Worm (Caenorhabditis elegans) whole organism, late embryonic: ENCODE measurements around the gene C33B4.5.

Experiments used
- C08G9.2 ChIP-seq: sonication (generic microtip); optimal IDR thresholded peaks from 2 replicates; lab custom pipeline; 2016; ENCODE audit warnings: mild to moderate bottlenecking, missing genetic modification characterization, moderate library complexity, missing compliant biosample characterization
- C38D4.7 ChIP-seq: fragments of 200-800 bp; sonication (Bioruptor generic); optimal IDR thresholded peaks from 2 replicates; lab custom pipeline; 2018; ENCODE audit warnings: mild to moderate bottlenecking, missing genetic modification characterization, moderate library complexity, missing compliant biosample characterization
- T23F11.4 ChIP-seq: fragments of 200-800 bp; sonication (Bioruptor generic); optimal IDR thresholded peaks from 2 replicates; lab custom pipeline; 2018; ENCODE audit warnings: mild to moderate bottlenecking, missing genetic modification characterization, missing compliant biosample characterization
- ceh-14 ChIP-seq: sonication (generic microtip); optimal IDR thresholded peaks from 2 replicates; lab custom pipeline; 2016; ENCODE audit warnings: missing genotype, missing genetic modification characterization, missing compliant biosample characterization
- ceh-18 ChIP-seq: sonication (generic microtip); optimal IDR thresholded peaks from 2 replicates; lab custom pipeline; 2016; ENCODE audit warnings: missing genetic modification characterization, missing compliant biosample characterization
- ceh-19 ChIP-seq: fragments of 200-800 bp; sonication (Bioruptor generic); optimal IDR thresholded peaks from 2 replicates; lab custom pipeline; 2018; ENCODE audit warnings: mild to moderate bottlenecking, missing genetic modification characterization, missing compliant biosample characterization
- ceh-2 ChIP-seq: sonication (generic microtip); optimal IDR thresholded peaks from 2 replicates; lab custom pipeline; 2016; ENCODE audit warnings: missing genotype, missing genetic modification characterization, missing compliant biosample characterization
- ceh-22 ChIP-seq: sonication (generic microtip); optimal IDR thresholded peaks from 2 replicates; lab custom pipeline; 2017; ENCODE audit warnings: missing biosample characterization, missing genetic modification characterization
- ceh-24 ChIP-seq: sonication (generic microtip); optimal IDR thresholded peaks from 2 replicates; lab custom pipeline; 2016; ENCODE audit warnings: mild to moderate bottlenecking, missing genetic modification characterization, missing compliant biosample characterization
- ceh-45 ChIP-seq: fragments of 200-800 bp; sonication (Bioruptor generic); IDR thresholded peaks from 2 replicates; pipeline ENCODE4 v1.3.6; 2022; ENCODE audit warnings: missing genetic modification reagents, missing genetic modification characterization, missing compliant biosample characterization
- ceh-6 ChIP-seq: fragments of 200-800 bp; sonication (Bioruptor generic); optimal IDR thresholded peaks from 2 replicates; lab custom pipeline; 2018; ENCODE audit warnings: mild to moderate bottlenecking, missing genetic modification characterization, missing compliant biosample characterization
- ceh-9 ChIP-seq: sonication (generic microtip); optimal IDR thresholded peaks from 2 replicates; lab custom pipeline; 2016; ENCODE audit warnings: mild to moderate bottlenecking, missing genetic modification characterization, inconsistent platforms, missing compliant biosample characterization
- che-1 ChIP-seq: sonication (generic microtip); optimal IDR thresholded peaks from 2 replicates; lab custom pipeline; 2016; ENCODE audit warnings: mild to moderate bottlenecking, missing genetic modification characterization, missing compliant biosample characterization
- dmd-4 ChIP-seq: sonication (generic microtip); optimal IDR thresholded peaks from 2 replicates; lab custom pipeline; 2016; ENCODE audit warnings: borderline replicate concordance, missing genetic modification characterization, missing compliant biosample characterization
- elt-2 ChIP-seq: sonication (generic microtip); optimal IDR thresholded peaks from 2 replicates; lab custom pipeline; 2016; ENCODE audit warnings: missing genetic modification reagents, missing genetic modification characterization, missing compliant biosample characterization
- elt-4 ChIP-seq: sonication (generic microtip); optimal IDR thresholded peaks from 2 replicates; lab custom pipeline; 2016; ENCODE audit warnings: missing genetic modification characterization, missing compliant biosample characterization
- ets-4 ChIP-seq: sonication (generic microtip); optimal IDR thresholded peaks from 2 replicates; lab custom pipeline; 2016; ENCODE audit warnings: missing genetic modification characterization, missing compliant biosample characterization
- fax-1 ChIP-seq: sonication (generic microtip); optimal IDR thresholded peaks from 2 replicates; lab custom pipeline; 2016; ENCODE audit warnings: missing genotype, missing genetic modification characterization, missing compliant biosample characterization
- fkh-10 ChIP-seq: fragments of 150-350 bp; optimal IDR thresholded peaks from 2 replicates; lab custom pipeline; 2014; ENCODE audit warnings: missing biosample characterization, missing genetic modification reagents, missing genetic modification characterization
- gmeb-2 ChIP-seq: sonication (generic microtip); optimal IDR thresholded peaks from 2 replicates; lab custom pipeline; 2016; ENCODE audit warnings: missing genetic modification characterization, inconsistent platforms, missing compliant biosample characterization
- hlh-30 ChIP-seq: sonication (generic microtip); optimal IDR thresholded peaks from 2 replicates; lab custom pipeline; 2017; ENCODE audit warnings: antibody characterized with exemption, missing genetic modification characterization, missing compliant biosample characterization; ENCODE audit not compliant: insufficient read depth
- hlh-8 ChIP-seq: sonication (generic microtip); optimal IDR thresholded peaks from 2 replicates; lab custom pipeline; 2016; ENCODE audit warnings: missing genotype, missing genetic modification characterization, missing compliant biosample characterization
- lim-6 ChIP-seq: sonication (generic microtip); optimal IDR thresholded peaks from 2 replicates; lab custom pipeline; 2016; ENCODE audit warnings: missing genetic modification characterization, missing compliant biosample characterization
- lin-11 ChIP-seq: fragments of 200-800 bp; sonication (Bioruptor generic); optimal IDR thresholded peaks from 2 replicates; lab custom pipeline; 2018; ENCODE audit warnings: mild to moderate bottlenecking, missing genetic modification characterization, missing compliant biosample characterization
- madf-2 ChIP-seq: sonication (generic microtip); optimal IDR thresholded peaks from 2 replicates; lab custom pipeline; 2017; ENCODE audit warnings: missing genetic modification characterization, missing compliant biosample characterization
- nfya-1 ChIP-seq: sonication (generic microtip); optimal IDR thresholded peaks from 2 replicates; lab custom pipeline; 2017; ENCODE audit warnings: missing genetic modification characterization, mild to moderate bottlenecking, missing compliant biosample characterization, antibody characterized with exemption, moderate library complexity
- npax-4 ChIP-seq: sonication (generic microtip); optimal IDR thresholded peaks from 2 replicates; lab custom pipeline; 2016; ENCODE audit warnings: missing genetic modification characterization, missing compliant biosample characterization
- odd-2 ChIP-seq: sonication (generic microtip); optimal IDR thresholded peaks from 2 replicates; lab custom pipeline; 2017; ENCODE audit warnings: antibody characterized with exemption, mild to moderate bottlenecking, missing genetic modification characterization, missing compliant biosample characterization
- pag-3 ChIP-seq: sonication (generic microtip); optimal IDR thresholded peaks from 2 replicates; lab custom pipeline; 2016; ENCODE audit warnings: missing compliant biosample characterization, missing genetic modification characterization, borderline replicate concordance
- pat-9 ChIP-seq: fragments of 200-800 bp; sonication (Bioruptor generic); optimal IDR thresholded peaks from 2 replicates; lab custom pipeline; 2018; ENCODE audit warnings: mild to moderate bottlenecking, missing genetic modification characterization, moderate library complexity, missing compliant biosample characterization
- pax-1 ChIP-seq: fragments of 150-350 bp; optimal IDR thresholded peaks from 2 replicates; lab custom pipeline; 2014; ENCODE audit warnings: missing biosample characterization, missing genetic modification characterization
- pha-2 ChIP-seq: sonication (generic microtip); optimal IDR thresholded peaks from 2 replicates; lab custom pipeline; 2017; ENCODE audit warnings: mild to moderate bottlenecking, missing genetic modification characterization, missing compliant biosample characterization
- rnt-1 ChIP-seq: sonication (generic microtip); optimal IDR thresholded peaks from 2 replicates; lab custom pipeline; 2016; ENCODE audit warnings: missing genetic modification characterization, missing compliant biosample characterization
- sox-4 ChIP-seq: sonication (generic microtip); optimal IDR thresholded peaks from 2 replicates; lab custom pipeline; 2017; ENCODE audit warnings: mild to moderate bottlenecking, missing genetic modification characterization, inconsistent platforms, missing compliant biosample characterization
- tbx-7 ChIP-seq: sonication (generic microtip); optimal IDR thresholded peaks from 2 replicates; lab custom pipeline; 2016; ENCODE audit warnings: missing genotype, missing genetic modification characterization, missing compliant biosample characterization
- unc-42 ChIP-seq: sonication (generic microtip); optimal IDR thresholded peaks from 2 replicates; lab custom pipeline; 2016; ENCODE audit warnings: missing genotype, missing genetic modification characterization, missing compliant biosample characterization
- unc-55 ChIP-seq: sonication (generic microtip); optimal IDR thresholded peaks from 2 replicates; lab custom pipeline; 2017; ENCODE audit warnings: missing biosample characterization, missing genetic modification reagents, missing genetic modification characterization
- ztf-16 ChIP-seq: sonication (generic microtip); optimal IDR thresholded peaks from 2 replicates; lab custom pipeline; 2017; ENCODE audit warnings: missing genetic modification characterization, missing compliant biosample characterization

Gene C33B4.5

DNA sequence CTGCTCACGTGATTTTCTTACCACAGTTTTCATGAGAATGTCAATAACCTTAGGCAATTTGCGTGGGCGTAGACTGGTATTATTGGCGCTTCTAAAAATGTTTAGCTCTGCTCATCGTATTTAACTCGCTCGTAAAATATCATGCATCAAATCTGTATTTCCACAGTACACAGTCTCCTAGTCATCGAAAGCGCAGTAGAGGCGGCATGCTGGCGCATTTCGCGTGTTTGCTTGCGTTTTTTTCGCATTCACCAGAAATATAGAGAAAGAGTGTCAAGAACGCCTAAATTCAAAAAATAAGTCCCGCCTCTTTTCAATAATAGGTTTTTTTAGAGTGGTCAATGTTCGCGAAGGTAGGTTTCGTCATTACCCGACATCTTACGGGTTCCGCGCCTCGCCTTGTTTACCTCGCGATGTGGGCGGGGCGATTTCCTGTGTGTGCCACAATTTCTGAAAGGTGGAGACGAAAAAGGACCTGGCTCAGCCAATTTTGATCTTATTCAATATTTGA lies 6.5 kb upstream of the C33B4.5 start:
- TF ChIP-seq ceh-24 (no peak), pag-3 (tag; lab: Kevin White, UChicago) (no peak), T23F11.4 (GFP tag; lab: Kevin White, UChicago) (no peak), ceh-2 (tag; lab: Kevin White, UChicago) (no peak), fax-1 (no peak), nfya-1 (tag; lab: Kevin White, UChicago) (no peak), ceh-6 (GFP tag; lab: Kevin White, UChicago) (no peak), hlh-30 (no peak), unc-42 (tag; lab: Kevin White, UChicago) (no peak), C08G9.2 (tag; lab: Kevin White, UChicago) (no peak), dmd-4 (no peak), fkh-10 (GFP tag; lab: Kevin White, UChicago) (no peak), ets-4 (tag; lab: Kevin White, UChicago) (no peak), ceh-18 (tag; lab: Kevin White, UChicago) (no peak), pat-9 (tag; lab: Kevin White, UChicago) (no peak), hlh-8 (tag; lab: Kevin White, UChicago) (no peak)

DNA sequence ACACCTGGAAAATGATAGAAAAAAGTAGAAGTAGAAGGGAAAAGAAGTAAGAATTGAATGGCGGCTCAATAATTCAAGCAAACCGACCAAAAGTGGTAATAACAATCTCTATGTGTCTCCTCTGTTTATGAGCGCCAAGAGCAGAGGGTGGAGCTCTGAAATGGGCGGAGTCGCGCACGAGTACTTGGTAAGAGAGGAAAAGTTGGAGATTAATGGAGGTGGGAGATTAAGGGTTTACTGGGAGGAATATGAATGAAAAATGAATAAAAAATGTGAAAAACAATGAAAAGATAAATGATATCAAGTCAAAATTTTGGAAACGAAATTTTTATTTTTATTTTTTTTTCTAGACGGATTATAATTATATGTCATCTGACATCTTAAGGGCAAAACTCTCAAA lies 5.4 kb upstream of the C33B4.5 start:
- TF ChIP-seq tbx-7 (tag; lab: Kevin White, UChicago), result no peak
- TF ChIP-seq ceh-22 (tag; lab: Kevin White, UChicago), result no peak
- no peak for TF ChIP-seq lim-6 (tag; lab: Kevin White, UChicago)
- no peak for TF ChIP-seq elt-4 (tag; lab: Kevin White, UChicago)
- TF ChIP-seq npax-4 (tag; lab: Kevin White, UChicago), result no peak
- TF ChIP-seq gmeb-2 (tag; lab: Kevin White, UChicago), result no peak
- TF ChIP-seq hlh-8 (tag; lab: Kevin White, UChicago), result no peak
- TF ChIP-seq pha-2, result no peak
- TF ChIP-seq fkh-10 (GFP tag; lab: Kevin White, UChicago), result no peak
- no peak for TF ChIP-seq madf-2
- TF ChIP-seq ceh-19 (GFP tag; lab: Kevin White, UChicago), result no peak
- TF ChIP-seq, all 69 proteins: peak for 0

DNA sequence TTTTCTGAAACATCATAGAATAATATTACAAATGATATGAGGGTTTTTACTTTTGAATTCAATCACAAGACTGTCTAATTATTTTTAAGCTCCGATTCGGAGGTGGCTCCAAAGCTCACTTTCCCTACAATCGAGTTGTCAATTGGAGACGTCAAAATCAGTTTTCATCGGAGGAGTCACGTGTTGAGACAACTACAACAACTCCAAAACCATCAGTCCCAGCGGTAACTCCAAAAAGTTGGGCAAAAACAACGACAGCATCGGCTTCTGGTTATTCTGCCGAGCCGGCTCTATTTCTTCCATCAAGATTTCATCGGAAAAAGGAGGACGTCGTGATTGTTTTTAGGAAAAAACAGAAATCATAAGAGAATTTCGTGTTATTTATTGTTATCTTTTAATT lies 972 bp downstream of the C33B4.5 start:
- TF ChIP-seq sox-4 (tag; lab: Kevin White, UChicago) (no peak), ceh-45 (GFP tag; lab: Robert Waterston, UW) (no peak), hlh-30 (peak; percentile 24)
- TF ChIP-seq, all 69 proteins: peak for 1

DNA sequence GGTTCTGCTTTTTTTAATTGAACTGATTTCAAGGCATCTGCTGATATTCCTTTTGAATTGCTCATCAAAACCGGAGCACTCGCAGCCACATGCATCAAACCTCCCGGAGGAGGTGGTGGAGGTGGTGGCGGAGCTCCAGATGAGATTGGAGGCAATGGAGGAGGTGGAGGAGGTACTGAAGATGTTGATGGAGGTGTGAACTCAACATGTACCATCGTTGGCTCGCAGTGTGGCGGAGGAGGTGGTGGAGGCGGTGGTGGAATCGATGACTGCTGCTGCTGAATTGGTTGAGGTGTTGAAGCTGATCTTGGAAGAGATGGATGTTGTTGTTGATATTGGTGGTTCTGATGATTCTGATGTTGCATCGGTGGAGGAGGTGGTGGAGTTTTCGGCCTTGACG lies 3.8 kb downstream of the C33B4.5 start:
- TF ChIP-seq ceh-14 (tag; lab: Kevin White, UChicago) (no peak), ceh-9 (no peak), pax-1 (tag; lab: Kevin White, UChicago) (no peak), ztf-16 (tag; lab: Kevin White, UChicago) (no peak), rnt-1 (tag; lab: Kevin White, UChicago) (no peak), lin-11 (tag; lab: Kevin White, UChicago) (no peak), unc-42 (tag; lab: Kevin White, UChicago) (no peak), nfya-1 (tag; lab: Kevin White, UChicago) (no peak), ets-4 (tag; lab: Kevin White, UChicago) (no peak), dmd-4 (no peak), che-1 (tag; lab: Kevin White, UChicago) (no peak), odd-2 (tag; lab: Kevin White, UChicago) (no peak), elt-2 (no peak), C38D4.7 (no peak), unc-55 (no peak), ceh-19 (GFP tag; lab: Kevin White, UChicago) (no peak)
